Fruit fly (Drosophila melanogaster): ENCODE results near the gene CG1503.
A peak's percentile ranks its signal among the peaks of the same experiment; 100 is the strongest.

Gene CG1503

dm6 chrX:21124176-21124575 lies 18.0 kb upstream of the CG1503 start (continued):
- TF ChIP-seq CG4328 (GFP tag; optimal IDR thresholded peaks at IDR 0.05) (peak; percentile 1), rib (GFP tag; IDR thresholded peaks at IDR 0.05) (no peak), Nf-YA (GFP tag; IDR thresholded peaks at IDR 0.05) (0 out of 2 replicates have a peak, but pooled peaks have one; percentile 35), CG10366 (GFP tag; IDR thresholded peaks at IDR 0.05) (peak; percentile 48; the same call in 1 of the 2 replicates), z (GFP tag; IDR thresholded peaks at IDR 0.05) (no peak), oc (tag; optimal IDR thresholded peaks at IDR 0.05) (peak; percentile 58), dpn (GFP tag; optimal IDR thresholded peaks at IDR 0.05) (peak; percentile 38 to 76), CG14050 (GFP tag; IDR thresholded peaks at IDR 0.05) (peak; percentile 37; the same call in 2 of the 3 replicates), ttk (GFP tag; IDR thresholded peaks at IDR 0.05) (peak; percentile 68), CG11504 (tag; optimal IDR thresholded peaks at IDR 0.05) (peak; percentile 81), CG6765 (GFP tag; optimal IDR thresholded peaks at IDR 0.05) (no peak), BtbVII (GFP tag; optimal IDR thresholded peaks at IDR 0.05) (peak; percentile 27), CG10274 (GFP tag; optimal IDR thresholded peaks at IDR 0.05) (peak; percentile 18), gcm (GFP tag; optimal IDR thresholded peaks at IDR 0.05) (no peak), CG12219 (GFP tag; optimal IDR thresholded peaks at IDR 0.05) (peak; percentile 59), CG32532 (GFP tag; IDR thresholded peaks at IDR 0.05) (peak; percentile 66), fd102C (GFP tag; optimal IDR thresholded peaks at IDR 0.05) (no peak), CG4820 (GFP tag; optimal IDR thresholded peaks at IDR 0.05) (peak; percentile 50), Abd-B (GFP tag; optimal IDR thresholded peaks at IDR 0.05) (peak; percentile 59), lab (GFP tag; optimal IDR thresholded peaks at IDR 0.05) (peak; percentile 68), CG11085 (GFP tag; IDR thresholded peaks at IDR 0.05) (no peak), chinmo (GFP tag; IDR thresholded peaks at IDR 0.05; ENCODE audit: partially characterized antibody) (no peak), CG17612 (GFP tag; IDR thresholded peaks at IDR 0.05) (peak; percentile 51; the same call in 1 of the 2 replicates), B-H1 (GFP tag; IDR thresholded peaks at IDR 0.05) (peak; percentile 36; the same call in 1 of the 3 replicates), Vsx1 (GFP tag; optimal IDR thresholded peaks at IDR 0.05) (peak; percentile 35), CG15696 (tag; optimal IDR thresholded peaks at IDR 0.05) (peak; percentile 44), Oli (tag; optimal IDR thresholded peaks at IDR 0.05) (peak; percentile 80), zen2 (GFP tag; IDR thresholded peaks at IDR 0.05; ENCODE audit: partially characterized antibody) (no peak), CG11696 (GFP tag; IDR thresholded peaks at IDR 0.05) (0 out of 2 replicates have a peak, but pooled peaks have one; percentile 27), mld (GFP tag; IDR thresholded peaks at IDR 0.05; ENCODE audit: partially characterized antibody) (no peak), CG18599 (GFP tag; optimal IDR thresholded peaks at IDR 0.05) (peak; percentile 61), pita (GFP tag; optimal IDR thresholded peaks at IDR 0.05) (no peak), ro (GFP tag; IDR thresholded peaks at IDR 0.05) (no peak), YL-1 (GFP tag; optimal IDR thresholded peaks at IDR 0.05) (no peak), bab2 (GFP tag; optimal IDR thresholded peaks at IDR 0.05) (peak; percentile 56), CG43689 (GFP tag; IDR thresholded peaks at IDR 0.05) (no peak), pzg (GFP tag; optimal IDR thresholded peaks at IDR 0.05) (no peak), ATbp (GFP tag; optimal IDR thresholded peaks at IDR 0.05) (peak; percentile 59), CG10321 (GFP tag; IDR thresholded peaks at IDR 0.05) (no peak), D (optimal IDR thresholded peaks at IDR 0.05) (no peak), D (GFP tag; optimal IDR thresholded peaks at IDR 0.05) (peak; percentile 58), CG17328 (GFP tag; IDR thresholded peaks at IDR 0.05) (peak; percentile 71), gem (tag; optimal IDR thresholded peaks at IDR 0.05) (peak; percentile 89), CG4707 (GFP tag; optimal IDR thresholded peaks at IDR 0.05) (no peak), ara (GFP tag; IDR thresholded peaks at IDR 0.05) (peak; percentile 68), CG15269 (tag; optimal IDR thresholded peaks at IDR 0.05) (peak; percentile 79), CG9609 (GFP tag; optimal IDR thresholded peaks at IDR 0.05) (peak; percentile 30), onecut (GFP tag; IDR thresholded peaks at IDR 0.05) (0 out of 2 replicates have a peak, but pooled peaks have one; percentile 34), Meics (GFP tag; optimal IDR thresholded peaks at IDR 0.05) (peak; percentile 65), CG31365 (tag; optimal IDR thresholded peaks at IDR 0.05) (no peak)
